Fruit fly (Drosophila melanogaster) whole organism, prepupa: Measurements from ENCODE around the gene CG5886.

ENCODE experiments used
- Blimp-1 ChIP-seq: fragments of 200-800 bp; sonication (Bioruptor generic); optimal IDR thresholded peaks from 3 replicates; lab custom pipeline; 2017; ENCODE audit warnings: missing biosample characterization, missing genetic modification characterization, mild to moderate bottlenecking, moderate library complexity, missing genetic modification reagents
- CG10669 ChIP-seq: fragments of 200-800 bp; sonication (Bioruptor generic); optimal IDR thresholded peaks from 3 replicates; lab custom pipeline; 2018; ENCODE audit warnings: missing biosample characterization, mild to moderate bottlenecking, missing genetic modification characterization, moderate library complexity
- CG11294 ChIP-seq: fragments of 200-800 bp; sonication (Bioruptor generic); IDR thresholded peaks from 2 replicates; pipeline ENCODE4 v1.3.6; 2022; ENCODE audit warnings: missing biosample characterization, missing genetic modification characterization
- CG16779 ChIP-seq: fragments of 200-800 bp; sonication (Bioruptor generic); optimal IDR thresholded peaks from 3 replicates; lab custom pipeline; 2017; ENCODE audit warnings: missing biosample characterization, mild to moderate bottlenecking, missing genetic modification characterization
- CG31627 ChIP-seq: fragments of 200-800 bp; sonication (Bioruptor generic); optimal IDR thresholded peaks from 3 replicates; lab custom pipeline; 2016; ENCODE audit warnings: missing biosample characterization, missing genetic modification characterization
- CG3919 ChIP-seq: fragments of 200-800 bp; sonication (Bioruptor generic); optimal IDR thresholded peaks from 3 replicates; lab custom pipeline; 2016; ENCODE audit warnings: missing biosample characterization, missing genetic modification characterization
- CG4318 ChIP-seq: fragments of 200-800 bp; sonication (Bioruptor generic); optimal IDR thresholded peaks from 3 replicates; lab custom pipeline; 2017; ENCODE audit warnings: missing biosample characterization, mild to moderate bottlenecking, missing genetic modification characterization
- CG6163 ChIP-seq: fragments of 200-800 bp; sonication (Bioruptor generic); IDR thresholded peaks from 3 replicates; pipeline ENCODE4 v1.3.6; 2022; ENCODE audit warnings: missing biosample characterization, missing genetic modification characterization
- CG6276 ChIP-seq: fragments of 200-800 bp; sonication (Bioruptor generic); optimal IDR thresholded peaks from 2 replicates; lab custom pipeline; 2017; ENCODE audit warnings: missing biosample characterization, mild to moderate bottlenecking, missing genetic modification characterization
- CG6792 ChIP-seq: fragments of 200-800 bp; sonication (Bioruptor generic); optimal IDR thresholded peaks from 3 replicates; lab custom pipeline; 2016; ENCODE audit warnings: missing biosample characterization, missing genetic modification characterization
- CG6854 ChIP-seq: fragments of 200-800 bp; sonication (Bioruptor generic); optimal IDR thresholded peaks from 2 replicates; lab custom pipeline; 2017; ENCODE audit warnings: missing biosample characterization, mild to moderate bottlenecking, missing genetic modification characterization
- CG8119 ChIP-seq: fragments of 200-800 bp; sonication (Bioruptor generic); IDR thresholded peaks from 3 replicates; pipeline ENCODE4 v1.3.6; 2022; ENCODE audit warnings: missing biosample characterization, missing genetic modification characterization
- CG9139 ChIP-seq: fragments of 200-800 bp; sonication (Bioruptor generic); optimal IDR thresholded peaks from 3 replicates; lab custom pipeline; 2017; ENCODE audit warnings: missing biosample characterization, mild to moderate bottlenecking, missing genetic modification characterization
- Eip75B ChIP-seq: fragments of 200-800 bp; sonication (Bioruptor generic); optimal IDR thresholded peaks from 3 replicates; lab custom pipeline; 2016; ENCODE audit warnings: missing biosample characterization, missing genetic modification characterization
- Eip93F ChIP-seq: fragments of 200-800 bp; sonication (Bioruptor generic); optimal IDR thresholded peaks from 2 replicates; lab custom pipeline; 2016; ENCODE audit warnings: missing biosample characterization, mild to moderate bottlenecking, missing genetic modification characterization
- Ets21C ChIP-seq: fragments of 200-800 bp; sonication (Bioruptor generic); optimal IDR thresholded peaks from 3 replicates; lab custom pipeline; 2016; ENCODE audit warnings: missing biosample characterization, missing genetic modification characterization
- Ets96B ChIP-seq: fragments of 200-800 bp; optimal IDR thresholded peaks from 2 replicates; lab custom pipeline; 2019; ENCODE audit warnings: missing biosample characterization, mild to moderate bottlenecking, missing genetic modification characterization, moderate library complexity
- Hr39 ChIP-seq: fragments of 200-800 bp; sonication (Bioruptor generic); optimal IDR thresholded peaks from 2 replicates; lab custom pipeline; 2016; ENCODE audit warnings: missing biosample characterization, missing genetic modification characterization
- Hr4 ChIP-seq: fragments of 200-800 bp; sonication (Bioruptor generic); optimal IDR thresholded peaks from 3 replicates; lab custom pipeline; 2016; ENCODE audit warnings: missing biosample characterization, missing genetic modification characterization
- Met ChIP-seq: fragments of 200-800 bp; sonication (Bioruptor generic); optimal IDR thresholded peaks from 3 replicates; lab custom pipeline; 2016; ENCODE audit warnings: missing biosample characterization, missing genetic modification characterization
- Sox14 ChIP-seq: fragments of 200-800 bp; sonication (Bioruptor generic); optimal IDR thresholded peaks from 3 replicates; lab custom pipeline; 2016; ENCODE audit warnings: missing biosample characterization, missing genetic modification characterization
- achi ChIP-seq: fragments of 200-800 bp; sonication (Bioruptor generic); optimal IDR thresholded peaks from 3 replicates; lab custom pipeline; 2016; ENCODE audit warnings: missing biosample characterization, missing genetic modification characterization
- acj6 ChIP-seq: fragments of 200-800 bp; sonication (Bioruptor generic); optimal IDR thresholded peaks from 3 replicates; lab custom pipeline; 2016; ENCODE audit warnings: missing biosample characterization, missing genetic modification characterization
- cyc ChIP-seq: fragments of 200-800 bp; sonication (Bioruptor generic); optimal IDR thresholded peaks from 3 replicates; lab custom pipeline; 2016; ENCODE audit warnings: missing biosample characterization, missing genetic modification characterization
- eg ChIP-seq: fragments of 200-800 bp; sonication (Bioruptor generic); IDR thresholded peaks from 3 replicates; pipeline ENCODE4 v1.3.6; 2022; ENCODE audit warnings: missing biosample characterization, missing genetic modification characterization
- fd59A ChIP-seq: fragments of 200-800 bp; sonication (Bioruptor generic); optimal IDR thresholded peaks from 2 replicates; lab custom pipeline; 2017; ENCODE audit warnings: missing biosample characterization, mild to moderate bottlenecking, missing genetic modification characterization, missing genetic modification reagents
- fd85E ChIP-seq: fragments of 200-800 bp; sonication (Bioruptor generic); optimal IDR thresholded peaks from 3 replicates; lab custom pipeline; 2016; ENCODE audit warnings: missing biosample characterization, missing genetic modification characterization
- fkh ChIP-seq: fragments of 200-800 bp; sonication (Bioruptor generic); optimal IDR thresholded peaks from 3 replicates; lab custom pipeline; 2017; ENCODE audit warnings: missing biosample characterization, mild to moderate bottlenecking, missing genetic modification characterization, moderate library complexity
- lz ChIP-seq: fragments of 200-800 bp; sonication (Bioruptor generic); optimal IDR thresholded peaks from 3 replicates; lab custom pipeline; 2016; ENCODE audit warnings: missing biosample characterization, missing genetic modification characterization
- salr ChIP-seq, 2 experiments: fragments of 200-800 bp; sonication (Bioruptor generic); optimal IDR thresholded peaks; 3 replicates each; lab custom pipeline; 2016 to 2018; ENCODE audit warnings: missing biosample characterization in 2 of 2, missing genetic modification characterization in 2 of 2, mild to moderate bottlenecking in 1 of 2
- svp ChIP-seq: fragments of 200-800 bp; sonication (Bioruptor generic); peaks from one replicate; lab custom pipeline; 2016; ENCODE audit warnings: missing biosample characterization, missing genetic modification characterization
- topi ChIP-seq: fragments of 200-800 bp; sonication (Bioruptor generic); optimal IDR thresholded peaks from 3 replicates; lab custom pipeline; 2016; ENCODE audit warnings: missing biosample characterization, missing genetic modification characterization

Gene CG5886

DNA sequence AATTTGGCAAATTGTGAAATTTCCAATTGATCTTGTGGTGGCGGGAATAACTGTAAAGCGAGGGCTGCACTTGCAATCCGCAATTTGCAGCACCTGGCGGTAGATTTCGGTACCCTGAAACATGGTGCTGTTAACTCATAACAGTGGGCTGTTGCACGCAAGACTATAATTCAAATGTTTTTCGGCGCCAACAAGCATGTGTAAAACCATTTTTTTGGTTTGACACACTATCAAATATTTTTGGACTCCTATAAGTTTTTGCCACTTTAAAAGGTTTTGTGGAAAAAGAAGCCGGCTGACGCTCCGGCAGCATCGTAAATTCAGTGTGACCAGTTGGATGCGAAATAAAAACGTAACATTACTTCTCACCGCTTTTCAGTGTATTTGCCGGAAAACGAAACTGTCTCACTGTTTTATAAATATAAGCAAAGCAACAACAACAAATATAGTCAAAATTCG, at the start of gene CG5886, which contains the start of gene CG14545:
Gene CG5886, plus strand, starts transcription at position 409 of the 459 bp plus-strand sequence.
Gene CG14545, minus strand, starts transcription at position 68 of the 459 bp plus-strand sequence.
- TF ChIP-seq eg (no peak), Ets96B (tag; lab: Kevin White, UChicago) (no peak), cyc (peak; percentile 33), lz (GFP tag; lab: Kevin White, UChicago) (peak; percentile 25), CG3919 (GFP tag; lab: Kevin White, UChicago) (peak; percentile 3), CG9139 (GFP tag; lab: Kevin White, UChicago) (no peak), Hr4 (GFP tag; lab: Kevin White, UChicago) (no peak), achi (GFP tag; lab: Kevin White, UChicago) (no peak), Hr39 (peak; percentile 24), CG31627 (GFP tag; lab: Kevin White, UChicago) (peak; percentile 8)
- TF ChIP-seq, all 60 proteins: peak for 5

DNA sequence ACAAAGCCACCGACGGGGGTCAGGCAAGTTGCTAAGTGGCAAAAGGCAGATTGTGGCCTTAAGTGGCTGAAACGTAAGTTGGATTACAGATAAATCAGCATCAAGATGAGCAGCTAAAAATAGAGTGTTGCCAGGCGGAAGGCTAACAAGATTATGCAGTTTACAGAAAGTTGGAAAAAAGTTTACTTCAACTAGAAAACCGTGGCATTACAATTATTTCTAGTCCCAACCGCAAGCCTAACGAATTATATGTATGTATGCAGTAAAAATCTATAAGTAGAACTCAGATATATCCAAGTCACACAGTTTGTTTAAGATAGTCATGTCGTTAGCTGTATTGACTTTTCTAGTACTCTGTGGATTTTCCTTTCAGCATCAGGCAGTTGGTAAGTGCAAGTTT, 45.3 kb upstream of the CG5886 start, which contains the start of gene BG642167:
Gene BG642167, plus strand, starts transcription at position 301 of the 400 bp plus-strand sequence.
- no peak for TF ChIP-seq CG8119 (GFP tag; lab: Robert Waterston, UW)
- no peak for TF ChIP-seq Met (GFP tag; lab: Kevin White, UChicago)

DNA sequence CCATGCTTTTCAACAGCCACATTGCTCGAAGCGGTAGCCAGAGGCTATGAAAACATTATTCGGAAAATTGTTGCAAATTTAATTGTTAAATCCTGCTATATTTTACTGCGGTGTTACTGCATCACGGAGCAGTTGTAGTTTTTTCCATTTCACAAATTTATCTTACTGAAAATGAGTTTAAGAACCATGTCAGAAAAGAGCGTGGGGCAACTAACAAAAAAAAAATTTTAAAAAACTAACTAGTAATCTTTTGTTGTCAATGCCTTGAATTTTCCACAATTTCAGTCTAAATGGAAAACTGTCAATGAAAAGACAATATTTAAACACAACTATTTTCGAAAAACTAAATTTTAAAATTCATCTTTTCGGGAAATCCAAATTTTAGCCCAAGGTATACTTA, 40.6 kb upstream of the CG5886 start, which contains the start of gene CG5024:
Gene CG5024, plus strand, starts transcription at position 301 of the 400 bp plus-strand sequence.
- TF ChIP-seq acj6 (GFP tag; lab: Kevin White, UChicago) (no peak), Eip93F (GFP tag; lab: Kevin White, UChicago) (no peak), CG11294 (GFP tag; lab: Robert Waterston, UW) (no peak), Sox14 (no peak), CG6792 (no peak), lz (GFP tag; lab: Kevin White, UChicago) (no peak)

DNA sequence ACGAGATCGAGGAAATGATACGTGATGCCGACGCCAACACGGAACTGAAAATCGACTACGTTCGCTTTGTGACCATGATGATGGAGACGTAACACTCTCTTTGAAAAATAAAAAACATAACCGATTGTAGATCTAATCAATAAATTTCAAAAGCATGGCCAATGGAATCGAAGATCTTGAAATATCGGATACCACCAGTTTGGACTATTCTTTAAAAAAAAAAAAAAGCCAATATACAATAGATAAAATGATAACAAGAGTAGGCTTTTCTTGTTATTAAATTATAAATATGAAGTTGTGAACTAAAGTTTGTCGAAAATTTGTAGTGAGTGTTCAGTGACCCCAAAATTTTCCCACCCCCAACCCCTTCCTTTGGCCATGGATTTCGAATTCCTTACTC, 39.8 kb upstream of the CG5886 start, which contains the start of the genes Acam and CG17770:
Gene Acam, plus strand, starts transcription at position 301 of the 400 bp plus-strand sequence.
Gene CG17770, plus strand, starts transcription at position 301 of the 400 bp plus-strand sequence.
- TF ChIP-seq CG6276 (GFP tag; lab: Kevin White, UChicago): no peak
- no peak for TF ChIP-seq CG6854 (GFP tag; lab: Kevin White, UChicago)
- no peak for TF ChIP-seq topi (GFP tag; lab: Kevin White, UChicago)
- TF ChIP-seq Blimp-1: no peak

DNA sequence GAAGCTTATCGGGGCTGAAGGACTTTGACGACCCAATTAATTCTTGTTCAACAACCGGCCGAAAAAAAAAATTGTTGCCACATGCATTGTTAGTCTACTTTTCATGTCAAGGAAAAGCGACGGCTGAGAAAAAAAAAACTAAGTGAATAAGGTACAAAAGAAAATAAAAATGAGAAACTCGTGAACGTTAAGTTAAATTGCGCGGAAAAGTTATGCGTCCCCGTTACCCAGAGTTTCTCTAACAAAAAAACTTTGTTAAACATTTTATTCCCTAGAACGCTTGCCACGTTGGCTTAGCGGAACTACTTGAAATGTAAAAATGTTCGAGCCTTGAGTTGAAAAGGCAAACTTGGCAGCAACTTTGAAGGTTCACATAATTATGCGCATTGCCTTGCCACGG, 36.3 kb upstream of the CG5886 start, which contains the start of gene CG14354:
Gene CG14354, plus strand, starts transcription at position 301 of the 400 bp plus-strand sequence.
- TF ChIP-seq lz (GFP tag; lab: Kevin White, UChicago): no peak
- TF ChIP-seq Blimp-1: no peak
- no peak for TF ChIP-seq Hr39
- TF ChIP-seq fd59A: no peak
- no peak for TF ChIP-seq CG3919 (GFP tag; lab: Kevin White, UChicago)
- TF ChIP-seq CG6276 (GFP tag; lab: Kevin White, UChicago): no peak
- TF ChIP-seq Ets21C (GFP tag; lab: Kevin White, UChicago): no peak
- TF ChIP-seq CG4318: no peak
- TF ChIP-seq salr (GFP tag; optimal IDR thresholded peaks at IDR 0.05; lab: Kevin White, UChicago): no peak

DNA sequence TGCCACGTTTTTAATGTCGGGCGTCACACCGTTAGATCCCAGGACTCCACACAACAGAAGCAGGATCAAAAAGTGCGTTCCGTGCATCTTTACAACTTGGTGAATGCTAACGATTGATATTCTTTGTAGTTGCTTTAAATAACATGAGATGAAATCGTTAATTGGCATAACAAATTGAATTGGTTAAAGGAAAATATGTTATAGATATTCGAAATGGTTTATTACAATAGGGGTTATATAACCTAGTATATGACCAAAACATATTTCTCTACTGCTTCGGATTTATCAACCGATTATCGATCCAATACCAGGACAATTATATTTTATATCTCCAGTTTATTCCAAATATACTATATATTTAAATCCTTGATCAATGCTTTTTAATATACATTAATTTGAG, 21.8 kb upstream of the CG5886 start, which contains the start of gene Mst57Dc:
Gene Mst57Dc, minus strand, starts transcription at position 101 of the 400 bp plus-strand sequence.
- no peak for TF ChIP-seq CG16779 (tag; lab: Kevin White, UChicago)
- no peak for TF ChIP-seq Eip75B (GFP tag; lab: Kevin White, UChicago)
- no peak for TF ChIP-seq fd85E (GFP tag; lab: Kevin White, UChicago)
- TF ChIP-seq fkh (GFP tag; lab: Kevin White, UChicago): no peak
- TF ChIP-seq Sox14: no peak
- no peak for TF ChIP-seq svp (GFP tag; lab: Kevin White, UChicago)
- no peak for TF ChIP-seq CG3919 (GFP tag; lab: Kevin White, UChicago)
- no peak for TF ChIP-seq CG10669 (GFP tag; lab: Kevin White, UChicago)
- no peak for TF ChIP-seq CG8119 (GFP tag; lab: Robert Waterston, UW)
- no peak for TF ChIP-seq CG9139 (GFP tag; lab: Kevin White, UChicago)
- TF ChIP-seq CG6163: no peak
- no peak for TF ChIP-seq CG6854 (GFP tag; lab: Kevin White, UChicago)
- TF ChIP-seq, all 60 proteins: peak for 0
